Worm (Caenorhabditis elegans): ENCODE measurements around the gene K09D9.14.
"Not testable (repeated sequence)": the region's sequence is repeated elsewhere in the genome, so short reads cannot be mapped to it uniquely, and the experiment has no call there.

DNA sequence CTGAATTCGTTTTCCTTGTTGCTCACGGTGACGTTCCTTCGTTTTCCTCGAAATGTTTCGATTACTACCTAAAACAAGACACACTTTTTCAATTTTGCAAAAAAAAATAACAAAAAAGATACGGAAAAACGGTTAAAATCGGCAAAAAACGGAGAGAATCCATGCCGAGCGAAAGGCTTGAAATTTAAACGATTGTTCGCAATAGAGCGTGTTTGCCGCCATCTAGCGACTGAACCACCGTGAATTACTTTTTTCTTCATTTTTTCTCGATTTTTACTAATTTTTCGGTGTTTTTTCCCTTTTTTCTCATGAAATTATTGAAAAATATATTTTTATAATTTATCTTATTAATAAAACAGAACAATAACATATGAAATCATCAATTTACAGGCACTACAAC is 44.5 kb upstream of the K09D9.14 start:
- TF ChIP-seq ztf-18 (tag; optimal IDR thresholded peaks at IDR 0.05); unc-130 (GFP tag; optimal IDR thresholded peaks at IDR 0.05); F52B5.7 (tag; optimal IDR thresholded peaks at IDR 0.05); madf-3 (GFP tag; IDR thresholded peaks at IDR 0.05); tbx-9 (tag; optimal IDR thresholded peaks at IDR 0.05; ENCODE audit: borderline replicate concordance); rpc-1 (optimal IDR thresholded peaks at IDR 0.05); rpc-1 (tag; optimal IDR thresholded peaks at IDR 0.05); lir-1 (GFP tag; conservative IDR thresholded peaks at IDR 0.05); zfh-2 (GFP tag; conservative IDR thresholded peaks at IDR 0.05); attf-6 (GFP tag; IDR thresholded peaks at IDR 0.05); ama-1 (optimal IDR thresholded peaks at IDR 0.05); ama-1 (GFP tag; optimal IDR thresholded peaks at IDR 0.05); tbp1 (GFP tag; optimal IDR thresholded peaks at IDR 0.05): not testable (repeated sequence)

All from whole organism, young adult.